Worm (Caenorhabditis elegans) whole organism, young adult: Measurements from ENCODE around the gene ZK617.26.

Experiments used
- B0019.2 ChIP-seq: fragments of 200-800 bp; sonication (Bioruptor generic); conservative IDR thresholded peaks from 2 replicates; pipeline ENCODE4 v1.3.6; 2022; ENCODE audit warnings: missing genetic modification reagents, missing genetic modification characterization, missing compliant biosample characterization
- F22D6.2 ChIP-seq: sonication (generic microtip); optimal IDR thresholded peaks from 2 replicates; lab custom pipeline; 2016; ENCODE audit warnings: mild to moderate bottlenecking, missing genetic modification characterization, missing compliant biosample characterization
- F23B12.7 ChIP-seq: sonication (generic microtip); optimal IDR thresholded peaks from 2 replicates; lab custom pipeline; 2017; ENCODE audit warnings: missing genetic modification characterization, mild to moderate bottlenecking, missing compliant biosample characterization, antibody characterized with exemption, moderate library complexity; ENCODE audit not compliant: insufficient read depth
- F33H1.4 ChIP-seq: fragments of 200-800 bp; sonication (Bioruptor generic); IDR thresholded peaks from 2 replicates; pipeline ENCODE4 v1.3.6; 2022; ENCODE audit warnings: missing genetic modification reagents, missing genetic modification characterization, missing compliant biosample characterization
- F52B5.7 ChIP-seq: sonication (generic microtip); optimal IDR thresholded peaks from 2 replicates; lab custom pipeline; 2016; ENCODE audit warnings: mild to moderate bottlenecking, missing genetic modification characterization, missing compliant biosample characterization
- F55B11.4 ChIP-seq: sonication (generic microtip); optimal IDR thresholded peaks from 2 replicates; lab custom pipeline; 2016; ENCODE audit warnings: missing compliant biosample characterization, missing genetic modification characterization, borderline replicate concordance; ENCODE audit not compliant: insufficient read depth
- F57C9.4 ChIP-seq: sonication (generic microtip); optimal IDR thresholded peaks from 2 replicates; lab custom pipeline; 2017; ENCODE audit warnings: mild to moderate bottlenecking, missing genetic modification characterization, missing compliant biosample characterization
- K12H6.12 ChIP-seq: fragments of 200-800 bp; sonication (Bioruptor generic); optimal IDR thresholded peaks from 2 replicates; lab custom pipeline; 2018; ENCODE audit warnings: mild to moderate bottlenecking, missing genetic modification characterization, missing compliant biosample characterization
- Y53G8AR.9 ChIP-seq: fragments of 200-800 bp; sonication (Bioruptor generic); conservative IDR thresholded peaks from 2 replicates; pipeline ENCODE4 v1.3.6; 2022; ENCODE audit warnings: missing genetic modification reagents, missing genetic modification characterization, missing compliant biosample characterization
- Y56A3A.18 ChIP-seq: fragments of 200-800 bp; sonication (Bioruptor generic); IDR thresholded peaks from 2 replicates; pipeline ENCODE4 v1.3.6; 2022; ENCODE audit warnings: missing genetic modification reagents, missing genetic modification characterization, missing compliant biosample characterization
- Y67H2A.10 ChIP-seq: fragments of 200-800 bp; sonication (Bioruptor generic); conservative IDR thresholded peaks from 2 replicates; pipeline ENCODE4 v1.3.6; 2022; ENCODE audit warnings: missing genetic modification reagents, missing genetic modification characterization, missing compliant biosample characterization
- Y79H2A.3 ChIP-seq: fragments of 200-800 bp; sonication (Bioruptor generic); conservative IDR thresholded peaks from 2 replicates; pipeline ENCODE4 v1.3.6; 2022; ENCODE audit warnings: missing genetic modification reagents, missing genetic modification characterization, missing compliant biosample characterization
- akir-1 ChIP-seq: fragments of 200-800 bp; sonication (Bioruptor generic); optimal IDR thresholded peaks from 2 replicates; lab custom pipeline; 2018; ENCODE audit warnings: mild to moderate bottlenecking, missing genetic modification characterization, moderate library complexity, missing compliant biosample characterization
- ama-1 ChIP-seq, 3 experiments: fragments of 150-350 bp in 1 of 3; sonication (generic microtip) in 2 of 3; optimal IDR thresholded peaks; 2 replicates each; lab custom pipeline; 2014 to 2018; ENCODE audit warnings: missing biosample characterization in 2 of 3, missing genetic modification characterization in 2 of 3, missing genetic modification reagents in 2 of 3
- athp-1 ChIP-seq: sonication (generic microtip); optimal IDR thresholded peaks from 2 replicates; lab custom pipeline; 2017; ENCODE audit warnings: mild to moderate bottlenecking, missing genetic modification characterization, missing compliant biosample characterization
- attf-6 ChIP-seq: fragments of 200-800 bp; sonication (Bioruptor generic); IDR thresholded peaks from 2 replicates; pipeline ENCODE4 v1.3.6; 2022; ENCODE audit warnings: missing genetic modification reagents, missing genetic modification characterization, missing compliant biosample characterization
- bed-1 ChIP-seq: fragments of 200-800 bp; sonication (Bioruptor generic); IDR thresholded peaks from 2 replicates; pipeline ENCODE4 v1.3.6; 2022; ENCODE audit warnings: missing genetic modification reagents, missing genetic modification characterization, missing compliant biosample characterization
- ccch-3 ChIP-seq: fragments of 200-800 bp; sonication (Bioruptor generic); optimal IDR thresholded peaks from 2 replicates; lab custom pipeline; 2018; ENCODE audit warnings: mild to moderate bottlenecking, missing genetic modification characterization, missing compliant biosample characterization
- cebp-2 ChIP-seq: fragments of 200-800 bp; sonication (Bioruptor generic); IDR thresholded peaks from 2 replicates; pipeline ENCODE4 v1.3.6; 2022; ENCODE audit warnings: missing genetic modification characterization, missing compliant biosample characterization
- ceh-100 ChIP-seq: fragments of 200-800 bp; sonication (Bioruptor generic); IDR thresholded peaks from 2 replicates; pipeline ENCODE4 v1.3.6; 2022; ENCODE audit warnings: missing genetic modification reagents, missing genetic modification characterization, missing compliant biosample characterization
- ceh-58 ChIP-seq: fragments of 200-800 bp; sonication (Bioruptor generic); IDR thresholded peaks from 2 replicates; pipeline ENCODE4 v1.3.6; 2022; ENCODE audit warnings: missing genetic modification characterization, missing compliant biosample characterization
- dpl-1 ChIP-seq: fragments of 150-350 bp; optimal IDR thresholded peaks from 2 replicates; lab custom pipeline; 2014; ENCODE audit warnings: missing biosample characterization, missing genetic modification reagents, missing genetic modification characterization
- hrde-1 ChIP-seq: sonication (generic microtip); optimal IDR thresholded peaks from 2 replicates; lab custom pipeline; 2016; ENCODE audit warnings: missing genetic modification characterization, mild to moderate bottlenecking, missing compliant biosample characterization, moderate library complexity, missing genotype, missing genetic modification reagents, borderline replicate concordance
- lin-26 ChIP-seq: fragments of 200-800 bp; sonication (Bioruptor generic); IDR thresholded peaks from 2 replicates; pipeline ENCODE4 v1.3.6; 2022; ENCODE audit warnings: missing genetic modification reagents, missing genetic modification characterization, missing compliant biosample characterization
- lin-40 ChIP-seq: sonication (generic microtip); optimal IDR thresholded peaks from 2 replicates; lab custom pipeline; 2016; ENCODE audit warnings: missing genetic modification characterization, mild to moderate bottlenecking, missing compliant biosample characterization, missing genotype, missing genetic modification reagents
- lin-54 ChIP-seq: fragments of 200-800 bp; sonication (Bioruptor generic); optimal IDR thresholded peaks from 2 replicates; lab custom pipeline; 2018; ENCODE audit warnings: mild to moderate bottlenecking, missing genetic modification characterization, missing compliant biosample characterization
- lir-1 ChIP-seq: fragments of 200-800 bp; sonication (Bioruptor generic); conservative IDR thresholded peaks from 2 replicates; pipeline ENCODE4 v1.3.6; 2022; ENCODE audit warnings: missing genetic modification reagents, missing genetic modification characterization, missing compliant biosample characterization
- lsl-1 ChIP-seq: fragments of 200-800 bp; sonication (Bioruptor generic); optimal IDR thresholded peaks from 2 replicates; lab custom pipeline; 2018; ENCODE audit warnings: mild to moderate bottlenecking, missing genetic modification characterization, moderate library complexity, missing compliant biosample characterization
- mel-28 ChIP-seq: sonication (generic microtip); optimal IDR thresholded peaks from 2 replicates; lab custom pipeline; 2016; ENCODE audit warnings: borderline replicate concordance, mild to moderate bottlenecking, missing genetic modification characterization, missing compliant biosample characterization
- mes-4 ChIP-seq: sonication (generic microtip); optimal IDR thresholded peaks from 2 replicates; lab custom pipeline; 2016; ENCODE audit warnings: missing genotype, missing genetic modification characterization, missing compliant biosample characterization
- nfya-2 ChIP-seq: fragments of 200-800 bp; sonication (Bioruptor generic); IDR thresholded peaks from 2 replicates; pipeline ENCODE4 v1.3.6; 2022; ENCODE audit warnings: missing genetic modification reagents, missing genetic modification characterization, missing compliant biosample characterization
- nhr-120 ChIP-seq: fragments of 200-800 bp; sonication (Bioruptor generic); IDR thresholded peaks from 2 replicates; pipeline ENCODE4 v1.3.6; 2022; ENCODE audit warnings: missing genetic modification characterization, missing compliant biosample characterization
- nhr-27 ChIP-seq: fragments of 200-800 bp; sonication (Bioruptor generic); optimal IDR thresholded peaks from 2 replicates; lab custom pipeline; 2018; ENCODE audit warnings: mild to moderate bottlenecking, missing genetic modification characterization, moderate library complexity, missing compliant biosample characterization
- nhr-80 ChIP-seq: sonication (generic microtip); optimal IDR thresholded peaks from 2 replicates; lab custom pipeline; 2016; ENCODE audit warnings: missing genetic modification characterization, missing compliant biosample characterization
- nhr-90 ChIP-seq: sonication (generic microtip); optimal IDR thresholded peaks from 2 replicates; lab custom pipeline; 2016; ENCODE audit warnings: missing genotype, mild to moderate bottlenecking, missing genetic modification characterization, missing compliant biosample characterization
- rcor-1 ChIP-seq: fragments of 200-800 bp; sonication (Bioruptor generic); IDR thresholded peaks from 2 replicates; pipeline ENCODE4 v1.3.6; 2022; ENCODE audit warnings: missing genetic modification reagents, missing genetic modification characterization, missing compliant biosample characterization
- snpc-1.3 ChIP-seq: sonication (generic microtip); optimal IDR thresholded peaks from 2 replicates; lab custom pipeline; 2017; ENCODE audit warnings: missing genetic modification characterization, mild to moderate bottlenecking, missing compliant biosample characterization, antibody characterized with exemption, moderate library complexity, missing genotype, missing genetic modification reagents; ENCODE audit not compliant: insufficient read depth
- snpc-4 ChIP-seq, 5 experiments: fragments of 150-350 bp in 1 of 5; sonication (generic microtip) in 4 of 5; optimal IDR thresholded peaks; 2 replicates each; lab custom pipeline; 2014 to 2018; ENCODE audit warnings: missing genetic modification characterization in 5 of 5, missing biosample characterization in 3 of 5, antibody characterized with exemption in 2 of 5, mild to moderate bottlenecking in 2 of 5, missing compliant biosample characterization in 2 of 5, missing genotype in 2 of 5, moderate library complexity in 2 of 5, missing genetic modification reagents in 1 of 5
- tbp1 ChIP-seq: fragments of 200-800 bp; sonication (Bioruptor generic); optimal IDR thresholded peaks from 2 replicates; lab custom pipeline; 2018; ENCODE audit warnings: mild to moderate bottlenecking, missing genetic modification characterization, missing compliant biosample characterization
- tbx-9 ChIP-seq: sonication (generic microtip); optimal IDR thresholded peaks from 2 replicates; lab custom pipeline; 2016; ENCODE audit warnings: borderline replicate concordance, missing genetic modification characterization, inconsistent platforms, missing compliant biosample characterization
- unc-130 ChIP-seq: sonication (generic microtip); optimal IDR thresholded peaks from 2 replicates; lab custom pipeline; 2016; ENCODE audit warnings: missing genetic modification reagents, missing genetic modification characterization, missing compliant biosample characterization
- zfh-2 ChIP-seq: fragments of 200-800 bp; sonication (Bioruptor generic); conservative IDR thresholded peaks from 2 replicates; pipeline ENCODE4 v1.3.6; 2022; ENCODE audit warnings: missing genetic modification reagents, missing genetic modification characterization, missing compliant biosample characterization
- ztf-25 ChIP-seq: fragments of 200-800 bp; sonication (Bioruptor generic); IDR thresholded peaks from 2 replicates; pipeline ENCODE4 v1.3.6; 2022; ENCODE audit warnings: missing genetic modification reagents, missing genetic modification characterization, missing compliant biosample characterization
- ztf-28 ChIP-seq: fragments of 200-800 bp; sonication (Bioruptor generic); IDR thresholded peaks from 2 replicates; pipeline ENCODE4 v1.3.6; 2022; ENCODE audit warnings: missing genetic modification reagents, missing genetic modification characterization, missing compliant biosample characterization

The ZK617.26 gene

DNA sequence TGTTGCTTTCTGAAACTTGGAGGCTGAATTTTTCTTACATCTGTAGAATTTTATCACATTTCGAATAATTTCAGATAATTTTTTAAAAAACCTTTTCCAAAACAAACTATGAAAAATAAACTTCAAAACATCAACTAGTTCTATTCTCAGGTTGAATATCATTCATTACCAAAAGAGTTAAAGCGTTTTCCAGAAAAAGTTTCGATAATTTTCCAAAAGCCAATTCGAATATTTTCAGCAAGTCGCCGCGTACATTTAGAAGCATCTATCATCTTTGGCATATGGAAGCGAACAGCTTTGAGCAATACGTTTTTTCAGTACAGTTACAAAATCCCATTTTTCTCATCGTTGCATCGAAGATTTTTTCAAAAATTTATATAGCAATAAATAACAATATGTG, 26.2 kb upstream of the ZK617.26 start (continued):
- TF ChIP-seq Y56A3A.18 (GFP tag; lab: Robert Waterston, UW) (peak; percentile 55; the same call in 1 of the 2 replicates), athp-1 (tag; lab: Kevin White, UChicago) (no peak), mel-28 (tag; lab: Kevin White, UChicago) (no peak), tbp1 (GFP tag; lab: Kevin White, UChicago) (no peak), F55B11.4 (no peak), nhr-90 (tag; lab: Kevin White, UChicago) (no peak), lir-1 (no peak), snpc-1.3 (tag; lab: Kevin White, UChicago) (no peak), Y53G8AR.9 (GFP tag; lab: Robert Waterston, UW) (no peak), bed-1 (GFP tag; lab: Robert Waterston, UW) (no peak), F22D6.2 (tag; lab: Kevin White, UChicago) (no peak), F33H1.4 (GFP tag; lab: Robert Waterston, UW) (no peak)

DNA sequence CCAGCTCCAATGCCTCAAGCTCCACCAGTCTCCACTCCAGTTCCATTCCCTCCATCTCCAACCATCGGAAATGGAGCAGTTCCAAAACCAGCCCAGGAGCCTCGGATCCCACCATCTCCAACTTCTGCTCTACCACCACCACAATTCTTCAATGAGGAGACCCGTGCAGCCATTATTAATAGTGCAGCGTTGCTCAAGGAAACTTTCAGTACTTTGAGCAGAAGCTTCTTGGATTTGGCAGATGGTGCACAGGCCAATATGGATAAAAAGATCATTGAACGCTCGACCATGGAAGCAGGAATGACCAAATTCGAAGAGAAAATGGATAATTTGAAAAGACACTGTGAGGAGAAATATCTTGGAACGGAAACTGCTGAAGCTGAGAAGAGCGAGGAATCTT, 24.7 kb upstream of the ZK617.26 start:
- TF ChIP-seq lin-26 (GFP tag; lab: Robert Waterston, UW) = 0 out of 2 replicates have a peak, but pooled peaks have one; percentile 8
- no peak for TF ChIP-seq akir-1 (GFP tag; lab: Kevin White, UChicago)
- TF ChIP-seq zfh-2 (GFP tag; lab: Robert Waterston, UW) = 0 out of 2 replicates have a peak, but pooled peaks have one; percentile 4
- TF ChIP-seq F57C9.4 = no peak
- no peak for TF ChIP-seq Y67H2A.10

DNA sequence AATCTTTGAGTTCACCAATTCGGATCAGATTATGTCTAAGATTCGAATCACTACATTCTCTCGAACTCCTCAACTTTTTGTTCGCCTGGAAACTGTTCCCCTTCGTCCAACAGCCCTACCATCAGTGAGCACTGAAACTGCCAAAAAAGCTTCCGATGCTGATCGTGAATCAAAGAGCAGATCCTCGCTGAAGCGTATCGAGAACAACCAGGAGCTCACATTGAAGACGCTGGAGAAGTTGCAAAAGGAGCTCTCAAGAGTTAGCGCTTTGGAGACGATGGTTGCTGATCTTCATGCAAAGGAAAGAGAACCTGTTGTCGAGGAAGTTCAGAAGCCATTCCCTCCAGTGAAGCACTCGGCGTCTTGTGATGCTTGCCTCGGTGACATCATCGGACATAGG, 24.0 kb upstream of the ZK617.26 start:
- TF ChIP-seq attf-6 (0 out of 2 replicates have a peak, but pooled peaks have one; percentile 35), snpc-4 (GFP tag; optimal IDR thresholded peaks at IDR 0.05; lab: Kevin White, UChicago) (no peak), snpc-4 (tag; optimal IDR thresholded peaks at IDR 0.05; lab: Kevin White, UChicago) (no peak), ceh-100 (GFP tag; lab: Robert Waterston, UW) (no peak), lin-40 (tag; lab: Kevin White, UChicago) (no peak), snpc-1.3 (tag; lab: Kevin White, UChicago) (no peak), cebp-2 (peak; percentile 19; the same call in 1 of the 2 replicates), ztf-28 (GFP tag; lab: Robert Waterston, UW) (no peak), mes-4 (tag; lab: Kevin White, UChicago) (no peak), B0019.2 (GFP tag; lab: Robert Waterston, UW) (no peak), ccch-3 (GFP tag; lab: Kevin White, UChicago) (no peak), ztf-25 (no peak), lin-54 (no peak), K12H6.12 (tag; lab: Kevin White, UChicago) (no peak), ama-1 (optimal IDR thresholded peaks at IDR 0.05; lab: Kevin White, UChicago) (peak; percentile 59), ama-1 (GFP tag; optimal IDR thresholded peaks at IDR 0.05; lab: Kevin White, UChicago) (no peak), zfh-2 (GFP tag; lab: Robert Waterston, UW) (0 out of 2 replicates have a peak, but pooled peaks have one; percentile 12), F52B5.7 (tag; lab: Kevin White, UChicago) (no peak), nhr-27 (tag; lab: Kevin White, UChicago) (no peak), lsl-1 (GFP tag; lab: Kevin White, UChicago) (no peak), nfya-2 (GFP tag; lab: Robert Waterston, UW) (no peak), tbp1 (GFP tag; lab: Kevin White, UChicago) (no peak), rcor-1 (no peak), ceh-58 (GFP tag; lab: Robert Waterston, UW) (no peak), nhr-80 (no peak), nhr-120 (GFP tag; lab: Robert Waterston, UW) (no peak), hrde-1 (tag; lab: Kevin White, UChicago) (no peak), tbx-9 (tag; lab: Kevin White, UChicago) (no peak), Y79H2A.3 (GFP tag; lab: Robert Waterston, UW) (no peak), F23B12.7 (tag; lab: Kevin White, UChicago) (no peak), unc-130 (no peak), dpl-1 (GFP tag; lab: Kevin White, UChicago) (no peak)
